Fruit fly (Drosophila melanogaster) whole organism, embryonic: ENCODE data around the gene Trs20.

Source experiments
- ATbp ChIP-seq: fragments of 200-800 bp; sonication (Bioruptor generic); optimal IDR thresholded peaks from 2 replicates; lab custom pipeline; 2017; ENCODE audit warnings: missing biosample characterization, mild to moderate bottlenecking, missing genetic modification characterization, missing genetic modification reagents
- Bdp1 ChIP-seq: fragments of 200-800 bp; sonication (Bioruptor generic); optimal IDR thresholded peaks from 3 replicates; lab custom pipeline; 2016; ENCODE audit warnings: missing biosample characterization, missing genetic modification characterization
- CG10321 ChIP-seq: fragments of 200-800 bp; sonication (Bioruptor generic); IDR thresholded peaks from 2 replicates; pipeline ENCODE4 v1.3.6; 2022; ENCODE audit warnings: missing biosample characterization, missing genetic modification characterization
- CG10366 ChIP-seq: fragments of 200-800 bp; sonication (Bioruptor generic); IDR thresholded peaks from 2 replicates; pipeline ENCODE4 v1.3.6; 2022; ENCODE audit warnings: missing biosample characterization, missing genetic modification characterization
- CG11398 ChIP-seq: fragments of 200-800 bp; sonication (Bioruptor generic); optimal IDR thresholded peaks from 2 replicates; lab custom pipeline; 2016; ENCODE audit warnings: missing biosample characterization, missing genetic modification characterization
- CG11560 ChIP-seq: fragments of 200-800 bp; sonication (Bioruptor generic); IDR thresholded peaks from 3 replicates; pipeline ENCODE4 v1.3.6; 2022; ENCODE audit warnings: missing biosample characterization, missing genetic modification characterization
- CG11723 ChIP-seq: fragments of 200-800 bp; sonication (Bioruptor generic); optimal IDR thresholded peaks from 2 replicates; lab custom pipeline; 2017; ENCODE audit warnings: missing biosample characterization, mild to moderate bottlenecking, missing genetic modification characterization
- CG12071 ChIP-seq: fragments of 200-800 bp; sonication (Bioruptor generic); optimal IDR thresholded peaks from 3 replicates; lab custom pipeline; 2018; ENCODE audit warnings: missing biosample characterization, mild to moderate bottlenecking, missing genetic modification characterization
- CG12659 ChIP-seq: fragments of 200-800 bp; sonication (Bioruptor generic); optimal IDR thresholded peaks from 3 replicates; lab custom pipeline; 2017; ENCODE audit warnings: mild to moderate bottlenecking, missing biosample characterization, missing genetic modification reagents, missing genetic modification characterization
- CG13424 ChIP-seq: fragments of 200-800 bp; sonication (Bioruptor generic); optimal IDR thresholded peaks from 2 replicates; lab custom pipeline; 2019; ENCODE audit warnings: missing biosample characterization, mild to moderate bottlenecking, missing genetic modification characterization, moderate library complexity
- CG13624 ChIP-seq: fragments of 200-800 bp; sonication (Bioruptor generic); optimal IDR thresholded peaks from 2 replicates; lab custom pipeline; 2016; ENCODE audit warnings: missing biosample characterization, missing genetic modification characterization
- CG1529 ChIP-seq: fragments of 200-800 bp; sonication (Bioruptor generic); optimal IDR thresholded peaks from 3 replicates; lab custom pipeline; 2018; ENCODE audit warnings: missing biosample characterization, missing genetic modification characterization
- CG17186 ChIP-seq: fragments of 200-800 bp; sonication (Bioruptor generic); optimal IDR thresholded peaks from 3 replicates; lab custom pipeline; 2017; ENCODE audit warnings: missing biosample characterization, missing genetic modification reagents, missing genetic modification characterization
- CG17328 ChIP-seq: fragments of 200-800 bp; sonication (Bioruptor generic); IDR thresholded peaks from 2 replicates; pipeline ENCODE4 v1.3.6; 2022; ENCODE audit warnings: missing biosample characterization, missing genetic modification characterization
- CG17385 ChIP-seq: fragments of 200-800 bp; sonication (Bioruptor generic); optimal IDR thresholded peaks from 3 replicates; lab custom pipeline; 2018; ENCODE audit warnings: missing biosample characterization, mild to moderate bottlenecking, missing genetic modification characterization
- CG17912 ChIP-seq: fragments of 200-800 bp; sonication (Bioruptor generic); optimal IDR thresholded peaks from 2 replicates; lab custom pipeline; 2018; ENCODE audit warnings: missing biosample characterization, mild to moderate bottlenecking, missing genetic modification characterization
- CG2875 ChIP-seq: fragments of 200-800 bp; sonication (Bioruptor generic); optimal IDR thresholded peaks from 2 replicates; lab custom pipeline; 2017; ENCODE audit warnings: missing biosample characterization, mild to moderate bottlenecking, missing genetic modification characterization, missing genetic modification reagents
- CG3281 ChIP-seq: fragments of 200-800 bp; sonication (Bioruptor generic); optimal IDR thresholded peaks from 3 replicates; lab custom pipeline; 2017; ENCODE audit warnings: missing biosample characterization, mild to moderate bottlenecking, missing genetic modification characterization
- CG4424 ChIP-seq: fragments of 200-800 bp; sonication (Bioruptor generic); optimal IDR thresholded peaks from 3 replicates; lab custom pipeline; 2016; ENCODE audit warnings: missing biosample characterization, missing genetic modification characterization
- CG4707 ChIP-seq: fragments of 200-800 bp; sonication (Bioruptor generic); optimal IDR thresholded peaks from 2 replicates; lab custom pipeline; 2018; ENCODE audit warnings: missing biosample characterization, mild to moderate bottlenecking, missing genetic modification characterization, moderate library complexity
- CG7372 ChIP-seq: fragments of 200-800 bp; sonication (Bioruptor generic); IDR thresholded peaks from 2 replicates; pipeline ENCODE4 v1.3.6; 2022; ENCODE audit warnings: missing biosample characterization, missing genetic modification characterization
- CG7928 ChIP-seq: fragments of 200-800 bp; sonication (Bioruptor generic); optimal IDR thresholded peaks from 2 replicates; lab custom pipeline; 2017; ENCODE audit warnings: missing biosample characterization, mild to moderate bottlenecking, missing genetic modification characterization
- CG7963 ChIP-seq: fragments of 200-800 bp; sonication (Bioruptor generic); IDR thresholded peaks from 3 replicates; pipeline ENCODE4 v1.3.6; 2022; ENCODE audit warnings: missing biosample characterization, missing genetic modification characterization; ENCODE audit not compliant: partially characterized antibody
- CG9876 ChIP-seq: fragments of 200-800 bp; sonication (Bioruptor generic); optimal IDR thresholded peaks from 2 replicates; lab custom pipeline; 2016; ENCODE audit warnings: missing biosample characterization, missing genetic modification characterization
- Dip3 ChIP-seq: fragments of 200-800 bp; sonication (Bioruptor generic); optimal IDR thresholded peaks from 3 replicates; lab custom pipeline; 2016; ENCODE audit warnings: missing biosample characterization, missing genetic modification characterization
- Dll ChIP-seq: fragments of 200-800 bp; sonication (Bioruptor generic); IDR thresholded peaks from 4 replicates; pipeline ENCODE4 v1.3.6; 2022; ENCODE audit warnings: missing biosample characterization, missing genetic modification characterization; ENCODE audit not compliant: partially characterized antibody
- Doc2 ChIP-seq: fragments of 200-800 bp; sonication (Bioruptor generic); IDR thresholded peaks from 2 replicates; pipeline ENCODE4 v1.3.6; 2022; ENCODE audit warnings: missing biosample characterization, missing genetic modification characterization
- Eip74EF ChIP-seq, 2 experiments: fragments of 200-800 bp in 1 of 2; fragments of >200 bp in 1 of 2; sonication (Bioruptor generic) in 1 of 2; optimal IDR thresholded peaks; 2 replicates each; lab custom pipeline; 2017 to 2019; ENCODE audit warnings: missing biosample characterization in 2 of 2, missing genetic modification characterization in 2 of 2, mild to moderate bottlenecking in 1 of 2, moderate library complexity in 1 of 2
- Elba2 ChIP-seq: fragments of 200-800 bp; sonication (Bioruptor generic); optimal IDR thresholded peaks from 3 replicates; lab custom pipeline; 2016; ENCODE audit warnings: missing biosample characterization, missing genetic modification characterization
- Gsc ChIP-seq: fragments of 200-800 bp; sonication (Bioruptor generic); IDR thresholded peaks from 2 replicates; pipeline ENCODE4 v1.3.6; 2022; ENCODE audit warnings: missing biosample characterization, missing genetic modification characterization
- NC2α ChIP-seq: fragments of 200-800 bp; sonication (Bioruptor generic); optimal IDR thresholded peaks from 2 replicates; lab custom pipeline; 2016; ENCODE audit warnings: missing biosample characterization, missing genetic modification characterization
- Rx ChIP-seq: fragments of 200-800 bp; sonication (Bioruptor generic); IDR thresholded peaks from 2 replicates; pipeline ENCODE4 v1.3.6; 2022; ENCODE audit warnings: missing biosample characterization, missing genetic modification characterization
- Sox102F ChIP-seq: fragments of 200-800 bp; sonication (Bioruptor generic); optimal IDR thresholded peaks from 2 replicates; lab custom pipeline; 2018; ENCODE audit warnings: missing biosample characterization, mild to moderate bottlenecking, missing genetic modification characterization, moderate library complexity
- Tbp ChIP-seq: fragments of >200 bp; optimal IDR thresholded peaks from 2 replicates; lab custom pipeline; 2018; ENCODE audit warnings: missing biosample characterization, missing genetic modification characterization
- abd-A ChIP-seq: fragments of 200-800 bp; sonication (Bioruptor generic); optimal IDR thresholded peaks from 3 replicates; lab custom pipeline; 2019; ENCODE audit warnings: missing biosample characterization, mild to moderate bottlenecking, missing genetic modification characterization, moderate library complexity
- ci ChIP-seq: fragments of 200-800 bp; sonication (Bioruptor generic); IDR thresholded peaks from 3 replicates; pipeline ENCODE4 v1.3.6; 2022; ENCODE audit warnings: missing biosample characterization, missing genetic modification characterization
- exex ChIP-seq: fragments of 200-800 bp; sonication (Bioruptor generic); optimal IDR thresholded peaks from 4 replicates; lab custom pipeline; 2018; ENCODE audit warnings: missing biosample characterization, mild to moderate bottlenecking, missing genetic modification characterization, moderate library complexity
- fd102C ChIP-seq: fragments of 200-800 bp; sonication (Bioruptor generic); optimal IDR thresholded peaks from 2 replicates; lab custom pipeline; 2018; ENCODE audit warnings: missing biosample characterization, mild to moderate bottlenecking, missing genetic modification characterization, moderate library complexity
- fd64A ChIP-seq: fragments of 200-800 bp; sonication (Bioruptor generic); optimal IDR thresholded peaks from 3 replicates; lab custom pipeline; 2018; ENCODE audit warnings: missing biosample characterization, mild to moderate bottlenecking, missing genetic modification characterization
- gcm2 ChIP-seq: fragments of 200-800 bp; sonication (Bioruptor generic); optimal IDR thresholded peaks from 2 replicates; lab custom pipeline; 2016; ENCODE audit warnings: missing biosample characterization, missing genetic modification characterization
- kah ChIP-seq: fragments of 200-800 bp; sonication (Bioruptor generic); optimal IDR thresholded peaks from 2 replicates; lab custom pipeline; 2018; ENCODE audit warnings: missing biosample characterization, mild to moderate bottlenecking, missing genetic modification characterization
- lov ChIP-seq, 2 experiments: fragments of 200-800 bp in 1 of 2; fragments of >200 bp in 1 of 2; sonication (Bioruptor generic) in 1 of 2; IDR thresholded peaks in 1 of 2; optimal IDR thresholded peaks in 1 of 2; 2 replicates in 1 of 2; 3 replicates in 1 of 2; pipeline versions ENCODE4 v1.3.6 to Lab custom; 2017 to 2022; ENCODE audit warnings: missing biosample characterization in 1 of 2, missing genetic modification characterization in 1 of 2
- mld ChIP-seq: fragments of 200-800 bp; sonication (Bioruptor generic); IDR thresholded peaks from 3 replicates; pipeline ENCODE4 v1.3.6; 2022; ENCODE audit warnings: missing biosample characterization, missing genetic modification characterization; ENCODE audit not compliant: partially characterized antibody
- sim ChIP-seq: fragments of 200-800 bp; sonication (Bioruptor generic); IDR thresholded peaks from 2 replicates; pipeline ENCODE4 v1.3.6; 2022; ENCODE audit warnings: missing biosample characterization, missing genetic modification characterization
- stwl ChIP-seq: fragments of 200-800 bp; sonication (Bioruptor generic); optimal IDR thresholded peaks from 3 replicates; lab custom pipeline; 2018; ENCODE audit warnings: missing biosample characterization, mild to moderate bottlenecking, missing genetic modification characterization, moderate library complexity
- tio ChIP-seq: fragments of 200-800 bp; sonication (Bioruptor generic); optimal IDR thresholded peaks from 2 replicates; lab custom pipeline; 2017; ENCODE audit warnings: missing biosample characterization, missing genetic modification characterization, inconsistent platforms
- trem ChIP-seq: fragments of 200-800 bp; optimal IDR thresholded peaks from 3 replicates; lab custom pipeline; 2019; ENCODE audit warnings: missing biosample characterization, mild to moderate bottlenecking, missing genetic modification characterization, moderate library complexity
- usp ChIP-seq: fragments of >200 bp; optimal IDR thresholded peaks from 2 replicates; lab custom pipeline; 2017; ENCODE audit warnings: missing biosample characterization, missing genetic modification characterization
- zfh2 ChIP-seq: fragments of 200-800 bp; sonication (Bioruptor generic); optimal IDR thresholded peaks from 2 replicates; lab custom pipeline; 2016; ENCODE audit warnings: missing biosample characterization, missing genetic modification characterization

The Trs20 gene

dm6 chr3L:16160420-16161069 is 29.1 kb upstream of the Trs20 start (continued):
- TF ChIP-seq tio (GFP tag; lab: Kevin White, UChicago) (peak; percentile 43), Dll (GFP tag; lab: Robert Waterston, UW) (no peak), Sox102F (GFP tag; lab: Kevin White, UChicago) (peak; percentile 56), kah (GFP tag; lab: Kevin White, UChicago) (peak; percentile 4), Gsc (GFP tag; lab: Robert Waterston, UW) (no peak), exex (tag; lab: Kevin White, UChicago) (no peak), CG7372 (peak; percentile 35; the same call in 1 of the 2 replicates), Bdp1 (GFP tag; lab: Kevin White, UChicago) (peak; percentile 65), CG11398 (peak; percentile 37), CG12071 (peak; percentile 24), CG17385 (GFP tag; lab: Kevin White, UChicago) (peak; percentile 65), usp (GFP tag; lab: Kevin White, UChicago) (no peak), CG17186 (no peak), Eip74EF (GFP tag; optimal IDR thresholded peaks at IDR 0.05; lab: Kevin White, UChicago) (peak in 1 of 2 experiments; percentile 25), fd102C (GFP tag; lab: Kevin White, UChicago) (no peak), CG11723 (GFP tag; lab: Kevin White, UChicago) (peak; percentile 18), NC2α (no peak), CG7928 (GFP tag; lab: Kevin White, UChicago) (peak; percentile 15), Rx (no peak), fd64A (no peak), ci (GFP tag; lab: Robert Waterston, UW) (no peak), abd-A (tag; lab: Kevin White, UChicago) (no peak), CG7963 (GFP tag; lab: Robert Waterston, UW) (no peak), CG1529 (GFP tag; lab: Kevin White, UChicago) (peak; percentile 12), stwl (tag; lab: Kevin White, UChicago) (no peak), Tbp (GFP tag; lab: Kevin White, UChicago) (no peak), CG13624 (GFP tag; lab: Kevin White, UChicago) (peak; percentile 49), lov (optimal IDR thresholded peaks at IDR 0.05; lab: Kevin White, UChicago) (no peak), lov (GFP tag; IDR thresholded peaks at IDR 0.05; lab: Robert Waterston, UW) (no peak), CG3281 (GFP tag; lab: Kevin White, UChicago) (peak; percentile 77), Doc2 (GFP tag; lab: Robert Waterston, UW) (no peak), CG11560 (tag; lab: Robert Waterston, UW) (peak; percentile 45; the same call in 1 of the 3 replicates), trem (no peak), CG4424 (peak; percentile 45), CG17912 (no peak), zfh2 (GFP tag; lab: Kevin White, UChicago) (peak; percentile 58), ATbp (peak; percentile 34), CG9876 (GFP tag; lab: Kevin White, UChicago) (no peak), CG10366 (GFP tag; lab: Robert Waterston, UW) (peak; percentile 28; the same call in 1 of the 2 replicates), CG17328 (no peak), gcm2 (no peak), CG13424 (tag; lab: Kevin White, UChicago) (peak; percentile 77), CG10321 (GFP tag; lab: Robert Waterston, UW) (no peak), CG2875 (GFP tag; lab: Kevin White, UChicago) (no peak), Dip3 (peak; percentile 73), mld (no peak), CG4707 (no peak), CG12659 (GFP tag; lab: Kevin White, UChicago) (peak; percentile 73), sim (GFP tag; lab: Robert Waterston, UW) (no peak), Elba2 (GFP tag; lab: Kevin White, UChicago) (no peak)
